Fruit fly (Drosophila melanogaster) whole organism, embryonic: ENCODE data around the gene mRpS9.
A peak's percentile ranks its signal among the peaks of the same experiment; 100 is the strongest.

Source experiments
- Asciz ChIP-seq: fragments of 200-800 bp; sonication (Bioruptor generic); optimal IDR thresholded peaks from 2 replicates; lab custom pipeline; 2017; ENCODE audit warnings: missing biosample characterization, mild to moderate bottlenecking, missing genetic modification characterization, missing genetic modification reagents
- CG10147 ChIP-seq: fragments of 200-800 bp; sonication (Bioruptor generic); optimal IDR thresholded peaks from 2 replicates; lab custom pipeline; 2019; ENCODE audit warnings: missing biosample characterization, mild to moderate bottlenecking, missing genetic modification characterization, moderate library complexity
- CG10565 ChIP-seq: fragments of 200-800 bp; sonication (Bioruptor generic); optimal IDR thresholded peaks from 3 replicates; lab custom pipeline; 2016; ENCODE audit warnings: missing biosample characterization, mild to moderate bottlenecking, missing genetic modification characterization
- CG12155 ChIP-seq: fragments of 200-800 bp; sonication (Bioruptor generic); optimal IDR thresholded peaks from 3 replicates; lab custom pipeline; 2016; ENCODE audit warnings: missing biosample characterization, missing genetic modification characterization
- CG12236 ChIP-seq: fragments of 200-800 bp; sonication (Bioruptor generic); optimal IDR thresholded peaks from 2 replicates; lab custom pipeline; 2016; ENCODE audit warnings: missing biosample characterization, missing genetic modification characterization
- CG13296 ChIP-seq: fragments of 200-800 bp; sonication (Bioruptor generic); optimal IDR thresholded peaks from 3 replicates; lab custom pipeline; 2018; ENCODE audit warnings: missing biosample characterization, mild to moderate bottlenecking, missing genetic modification characterization
- CG14860 ChIP-seq: fragments of 200-800 bp; sonication (Bioruptor generic); IDR thresholded peaks from 3 replicates; pipeline ENCODE4 v1.3.6; 2022; ENCODE audit warnings: missing biosample characterization, missing genetic modification characterization; ENCODE audit not compliant: partially characterized antibody
- CG15011 ChIP-seq: fragments of 200-800 bp; sonication (Bioruptor generic); optimal IDR thresholded peaks from 3 replicates; lab custom pipeline; 2018; ENCODE audit warnings: missing biosample characterization, mild to moderate bottlenecking, missing genetic modification characterization
- CG15073 ChIP-seq: fragments of 200-800 bp; sonication (Bioruptor generic); optimal IDR thresholded peaks from 2 replicates; lab custom pipeline; 2016; ENCODE audit warnings: missing biosample characterization, missing genetic modification characterization
- CG1603 ChIP-seq: fragments of 200-800 bp; sonication (Bioruptor generic); optimal IDR thresholded peaks from 2 replicates; lab custom pipeline; 2019; ENCODE audit warnings: missing biosample characterization, mild to moderate bottlenecking, missing genetic modification characterization, moderate library complexity
- CG16815 ChIP-seq: fragments of 200-800 bp; sonication (Bioruptor generic); optimal IDR thresholded peaks from 3 replicates; lab custom pipeline; 2017; ENCODE audit warnings: missing biosample characterization, mild to moderate bottlenecking, missing genetic modification characterization
- CG30020 ChIP-seq: fragments of 200-800 bp; optimal IDR thresholded peaks from 2 replicates; lab custom pipeline; 2019; ENCODE audit warnings: missing biosample characterization, mild to moderate bottlenecking, missing genetic modification characterization, moderate library complexity
- CG30403 ChIP-seq: fragments of 200-800 bp; sonication (Bioruptor generic); optimal IDR thresholded peaks from 3 replicates; lab custom pipeline; 2016; ENCODE audit warnings: missing biosample characterization, missing genetic modification characterization
- CG32767 ChIP-seq: fragments of 200-800 bp; sonication (Bioruptor generic); IDR thresholded peaks from 2 replicates; pipeline ENCODE4 v1.3.6; 2022; ENCODE audit warnings: missing biosample characterization, missing genetic modification characterization
- CG43689 ChIP-seq: fragments of 200-800 bp; sonication (Bioruptor generic); IDR thresholded peaks from 2 replicates; pipeline ENCODE4 v1.3.6; 2022; ENCODE audit warnings: missing biosample characterization, missing genetic modification characterization
- CG6689 ChIP-seq: fragments of 200-800 bp; sonication (Bioruptor generic); IDR thresholded peaks from 2 replicates; pipeline ENCODE4 v1.3.6; 2022; ENCODE audit warnings: missing biosample characterization, missing genetic modification characterization
- CG7357 ChIP-seq: fragments of 200-800 bp; sonication (Bioruptor generic); IDR thresholded peaks from 3 replicates; pipeline ENCODE4 v1.3.6; 2022; ENCODE audit warnings: missing biosample characterization, missing genetic modification characterization
- CG7987 ChIP-seq: fragments of 200-800 bp; sonication (Bioruptor generic); optimal IDR thresholded peaks from 2 replicates; lab custom pipeline; 2018; ENCODE audit warnings: missing biosample characterization, mild to moderate bottlenecking, missing genetic modification characterization, moderate library complexity
- CG8290 ChIP-seq, 3 experiments: fragments of 200-800 bp; sonication (Bioruptor generic); optimal IDR thresholded peaks; 2 replicates each; lab custom pipeline; 2016 to 2019; ENCODE audit warnings: missing biosample characterization in 3 of 3, missing genetic modification characterization in 3 of 3, mild to moderate bottlenecking in 2 of 3, moderate library complexity in 1 of 3
- Dll ChIP-seq: fragments of 200-800 bp; sonication (Bioruptor generic); IDR thresholded peaks from 4 replicates; pipeline ENCODE4 v1.3.6; 2022; ENCODE audit warnings: missing biosample characterization, missing genetic modification characterization; ENCODE audit not compliant: partially characterized antibody
- Doc3 ChIP-seq: fragments of 200-800 bp; sonication (Bioruptor generic); IDR thresholded peaks from 3 replicates; pipeline ENCODE4 v1.3.6; 2022; ENCODE audit warnings: missing biosample characterization, missing genetic modification characterization; ENCODE audit not compliant: partially characterized antibody
- Drgx ChIP-seq: fragments of 200-800 bp; sonication (Bioruptor generic); IDR thresholded peaks from 2 replicates; pipeline ENCODE4 v1.3.6; 2022; ENCODE audit warnings: missing biosample characterization, missing genetic modification characterization
- Ets97D ChIP-seq: fragments of 200-800 bp; sonication (Bioruptor generic); optimal IDR thresholded peaks from 3 replicates; lab custom pipeline; 2016; ENCODE audit warnings: missing biosample characterization, missing genetic modification characterization
- Hr3 ChIP-seq: fragments of 200-800 bp; sonication (Bioruptor generic); optimal IDR thresholded peaks from 3 replicates; lab custom pipeline; 2016; ENCODE audit warnings: missing biosample characterization, missing genetic modification characterization
- Lim3 ChIP-seq: fragments of 200-800 bp; sonication (Bioruptor generic); IDR thresholded peaks from 2 replicates; pipeline ENCODE4 v1.3.6; 2022; ENCODE audit warnings: missing biosample characterization, missing genetic modification characterization
- MTF-1 ChIP-seq: fragments of 200-800 bp; sonication (Bioruptor generic); optimal IDR thresholded peaks from 2 replicates; lab custom pipeline; 2018; ENCODE audit warnings: missing biosample characterization, mild to moderate bottlenecking, missing genetic modification characterization, borderline replicate concordance
- Oaz ChIP-seq: fragments of 200-800 bp; sonication (Bioruptor generic); IDR thresholded peaks from 2 replicates; pipeline ENCODE4 v1.3.6; 2022; ENCODE audit warnings: missing biosample characterization, missing genetic modification characterization
- Optix ChIP-seq: fragments of 200-800 bp; sonication (Bioruptor generic); IDR thresholded peaks from 3 replicates; pipeline ENCODE4 v1.3.6; 2022; ENCODE audit warnings: missing biosample characterization, missing genetic modification characterization
- Rx ChIP-seq: fragments of 200-800 bp; sonication (Bioruptor generic); IDR thresholded peaks from 2 replicates; pipeline ENCODE4 v1.3.6; 2022; ENCODE audit warnings: missing biosample characterization, missing genetic modification characterization
- Spps ChIP-seq: fragments of 200-800 bp; sonication (Bioruptor generic); optimal IDR thresholded peaks from 2 replicates; lab custom pipeline; 2018; ENCODE audit warnings: missing biosample characterization, mild to moderate bottlenecking, missing genetic modification characterization
- Tbp ChIP-seq: fragments of >200 bp; optimal IDR thresholded peaks from 2 replicates; lab custom pipeline; 2018; ENCODE audit warnings: missing biosample characterization, missing genetic modification characterization
- YL-1 ChIP-seq: fragments of 200-800 bp; sonication (Bioruptor generic); optimal IDR thresholded peaks from 3 replicates; lab custom pipeline; 2017; ENCODE audit warnings: missing biosample characterization, mild to moderate bottlenecking, missing genetic modification characterization
- ap ChIP-seq: fragments of 200-800 bp; sonication (Bioruptor generic); IDR thresholded peaks from 2 replicates; pipeline ENCODE4 v1.3.6; 2022; ENCODE audit warnings: missing biosample characterization, missing genetic modification characterization
- ato ChIP-seq: fragments of 200-800 bp; sonication (Bioruptor generic); IDR thresholded peaks from 2 replicates; pipeline ENCODE4 v1.3.6; 2022; ENCODE audit warnings: missing biosample characterization, missing genetic modification characterization; ENCODE audit not compliant: partially characterized antibody
- esg ChIP-seq: fragments of 200-800 bp; sonication (Bioruptor generic); conservative IDR thresholded peaks from 2 replicates; pipeline ENCODE4 v1.3.6; 2022; ENCODE audit warnings: missing biosample characterization, missing genetic modification characterization
- gcm ChIP-seq: fragments of 200-800 bp; sonication (Bioruptor generic); optimal IDR thresholded peaks from 2 replicates; lab custom pipeline; 2019; ENCODE audit warnings: missing biosample characterization, mild to moderate bottlenecking, missing genetic modification characterization, moderate library complexity
- hbn ChIP-seq: fragments of 200-800 bp; sonication (Bioruptor generic); IDR thresholded peaks from 2 replicates; pipeline ENCODE4 v1.3.6; 2022; ENCODE audit warnings: missing biosample characterization, missing genetic modification characterization; ENCODE audit not compliant: partially characterized antibody
- knrl ChIP-seq: fragments of 200-800 bp; sonication (Bioruptor generic); IDR thresholded peaks from 3 replicates; pipeline ENCODE4 v1.3.6; 2022; ENCODE audit warnings: missing biosample characterization, missing genetic modification characterization; ENCODE audit not compliant: partially characterized antibody
- lmd ChIP-seq: fragments of 200-800 bp; sonication (Bioruptor generic); IDR thresholded peaks from 2 replicates; pipeline ENCODE4 v1.3.6; 2022; ENCODE audit warnings: missing biosample characterization, missing genetic modification characterization
- luna ChIP-seq: fragments of 200-800 bp; sonication (Bioruptor generic); optimal IDR thresholded peaks from 2 replicates; lab custom pipeline; 2016; ENCODE audit warnings: missing biosample characterization, missing genetic modification characterization
- nau ChIP-seq: fragments of 200-800 bp; sonication (Bioruptor generic); optimal IDR thresholded peaks from 3 replicates; lab custom pipeline; 2017; ENCODE audit warnings: missing biosample characterization, mild to moderate bottlenecking, missing genetic modification characterization, missing genetic modification reagents
- p53 ChIP-seq: fragments of 200-800 bp; sonication (Bioruptor generic); optimal IDR thresholded peaks from 2 replicates; lab custom pipeline; 2016; ENCODE audit warnings: missing biosample characterization, missing genetic modification characterization
- pb ChIP-seq: fragments of 200-800 bp; sonication (Bioruptor generic); optimal IDR thresholded peaks from 3 replicates; lab custom pipeline; 2016; ENCODE audit warnings: missing biosample characterization, missing genetic modification characterization
- ro ChIP-seq: fragments of 200-800 bp; sonication (Bioruptor generic); IDR thresholded peaks from 2 replicates; pipeline ENCODE4 v1.3.6; 2022; ENCODE audit warnings: missing biosample characterization, missing genetic modification characterization
- row ChIP-seq: fragments of 200-800 bp; sonication (Bioruptor generic); IDR thresholded peaks from 3 replicates; pipeline ENCODE4 v1.3.6; 2022; ENCODE audit warnings: missing biosample characterization, missing genetic modification characterization
- shn ChIP-seq: fragments of 200-800 bp; sonication (Bioruptor generic); optimal IDR thresholded peaks from 3 replicates; lab custom pipeline; 2016; ENCODE audit warnings: missing biosample characterization, missing genetic modification characterization
- so ChIP-seq: fragments of 200-800 bp; sonication (Bioruptor generic); IDR thresholded peaks from 3 replicates; pipeline ENCODE4 v1.3.6; 2022; ENCODE audit warnings: missing biosample characterization, missing genetic modification characterization
- stwl ChIP-seq: fragments of 200-800 bp; sonication (Bioruptor generic); optimal IDR thresholded peaks from 3 replicates; lab custom pipeline; 2018; ENCODE audit warnings: missing biosample characterization, mild to moderate bottlenecking, missing genetic modification characterization, moderate library complexity
- tna ChIP-seq: fragments of 200-800 bp; sonication (Bioruptor generic); IDR thresholded peaks from 2 replicates; pipeline ENCODE4 v1.3.6; 2022; ENCODE audit warnings: missing biosample characterization, missing genetic modification characterization; ENCODE audit not compliant: partially characterized antibody
- wdn ChIP-seq: fragments of 200-800 bp; sonication (Bioruptor generic); IDR thresholded peaks from 2 replicates; pipeline ENCODE4 v1.3.6; 2022; ENCODE audit warnings: missing biosample characterization, missing genetic modification characterization
- wek ChIP-seq: fragments of 200-800 bp; sonication (Bioruptor generic); optimal IDR thresholded peaks from 3 replicates; lab custom pipeline; 2018; ENCODE audit warnings: missing biosample characterization, mild to moderate bottlenecking, missing genetic modification characterization, moderate library complexity

Gene mRpS9

dm6 chr3R:7911482-7911881 lies 9.0 kb upstream of the mRpS9 start, which contains the start of gene Prat (continued):
- TF ChIP-seq CG30020 (tag; lab: Kevin White, UChicago) = no peak
- peak; percentile 65 for TF ChIP-seq hbn (GFP tag; lab: Robert Waterston, UW)
- no peak for TF ChIP-seq CG15073 (GFP tag; lab: Kevin White, UChicago)
- TF ChIP-seq CG15011 = no peak
- no peak for TF ChIP-seq CG6689 (GFP tag; lab: Robert Waterston, UW)
- TF ChIP-seq Dll (GFP tag; lab: Robert Waterston, UW) = peak; percentile 78
- TF ChIP-seq nau (GFP tag; lab: Kevin White, UChicago) = no peak
- TF ChIP-seq wek (GFP tag; lab: Kevin White, UChicago) = no peak
- peak; percentile 33 for TF ChIP-seq stwl (tag; lab: Kevin White, UChicago)
- no peak for TF ChIP-seq CG10147 (GFP tag; lab: Kevin White, UChicago)
- TF ChIP-seq ro (GFP tag; lab: Robert Waterston, UW) = no peak
- no peak for TF ChIP-seq CG10565
- TF ChIP-seq CG12236 (GFP tag; lab: Kevin White, UChicago) = no peak
- peak; percentile 69 for TF ChIP-seq Doc3 (GFP tag; lab: Robert Waterston, UW)
- no peak for TF ChIP-seq Tbp (GFP tag; lab: Kevin White, UChicago)
- no peak for TF ChIP-seq CG43689 (GFP tag; lab: Robert Waterston, UW)
- peak; percentile 50 for TF ChIP-seq YL-1
- no peak for TF ChIP-seq CG1603 (tag; lab: Kevin White, UChicago)
- TF ChIP-seq CG14860 (GFP tag; lab: Robert Waterston, UW) = peak; percentile 57; the same call in 2 of the 3 replicates
- TF ChIP-seq Drgx (GFP tag; lab: Robert Waterston, UW) = no peak
- TF ChIP-seq Ets97D (GFP tag; lab: Kevin White, UChicago) = peak; percentile 30
- no peak for TF ChIP-seq CG7357 (GFP tag; lab: Robert Waterston, UW)
- no peak for TF ChIP-seq CG7987 (GFP tag; lab: Kevin White, UChicago)
- no peak for TF ChIP-seq Spps (tag; lab: Kevin White, UChicago)
- TF ChIP-seq pb (GFP tag; lab: Kevin White, UChicago) = no peak
- TF ChIP-seq gcm (GFP tag; lab: Kevin White, UChicago) = no peak
- no peak for TF ChIP-seq Lim3 (GFP tag; lab: Robert Waterston, UW)
- no peak for TF ChIP-seq Oaz (GFP tag; lab: Robert Waterston, UW)
- no peak for TF ChIP-seq wdn (GFP tag; lab: Robert Waterston, UW)
- TF ChIP-seq CG13296 (GFP tag; lab: Kevin White, UChicago) = no peak
- TF ChIP-seq MTF-1 (GFP tag; lab: Kevin White, UChicago) = no peak
- peak; percentile 71 for TF ChIP-seq knrl (GFP tag; lab: Robert Waterston, UW)
- no peak for TF ChIP-seq ap (GFP tag; lab: Robert Waterston, UW)
- TF ChIP-seq Optix = no peak
- TF ChIP-seq Rx (GFP tag; lab: Robert Waterston, UW) = no peak
- no peak for TF ChIP-seq so
- TF ChIP-seq CG16815 (GFP tag; lab: Kevin White, UChicago) = no peak
- TF ChIP-seq p53 (GFP tag; lab: Kevin White, UChicago) = no peak
- no peak for TF ChIP-seq lmd
- no peak for TF ChIP-seq CG12155 (GFP tag; lab: Kevin White, UChicago)
- TF ChIP-seq shn (GFP tag; lab: Kevin White, UChicago) = no peak
- no peak for TF ChIP-seq luna (GFP tag; lab: Kevin White, UChicago)
- peak; percentile 17; the same call in 1 of the 3 replicates for TF ChIP-seq row
- TF ChIP-seq CG30403 (GFP tag; lab: Kevin White, UChicago) = no peak
- no peak for TF ChIP-seq Hr3
- TF ChIP-seq CG8290 (GFP tag; optimal IDR thresholded peaks at IDR 0.05; lab: Kevin White, UChicago) = no peak
- no peak for TF ChIP-seq CG8290 (tag; optimal IDR thresholded peaks at IDR 0.05; lab: Kevin White, UChicago)
- no peak for TF ChIP-seq Asciz (GFP tag; lab: Kevin White, UChicago)
- peak; percentile 79 for TF ChIP-seq ato (GFP tag; lab: Robert Waterston, UW)
- no peak for TF ChIP-seq CG32767 (GFP tag; lab: Robert Waterston, UW)
- TF ChIP-seq tna (GFP tag; lab: Robert Waterston, UW) = peak; percentile 41; the same call in 1 of the 2 replicates
- no peak for TF ChIP-seq esg (GFP tag; lab: Robert Waterston, UW)
